Worm (Caenorhabditis elegans) whole organism, L2 larva: ENCODE results near the gene K09F6.7.

Source experiments
- Y55F3AM.14 ChIP-seq: fragments of 200-800 bp; sonication (Bioruptor generic); optimal IDR thresholded peaks from 2 replicates; lab custom pipeline; 2018; ENCODE audit warnings: mild to moderate bottlenecking, missing genetic modification characterization, missing compliant biosample characterization
- egl-27 ChIP-seq: sonication (generic microtip); optimal IDR thresholded peaks from 3 replicates; lab custom pipeline; 2017; ENCODE audit warnings: missing biosample characterization, missing genetic modification reagents, missing genetic modification characterization
- lin-39 ChIP-seq: fragments of 150-350 bp; optimal IDR thresholded peaks from 2 replicates; lab custom pipeline; 2014; ENCODE audit warnings: missing biosample characterization, missing genetic modification reagents, missing genetic modification characterization
- nhr-12 ChIP-seq: fragments of 150-350 bp; optimal IDR thresholded peaks from 2 replicates; lab custom pipeline; 2014; ENCODE audit warnings: missing biosample characterization, missing genetic modification characterization
- nhr-237 ChIP-seq: fragments of 150-350 bp; optimal IDR thresholded peaks from 2 replicates; lab custom pipeline; 2014; ENCODE audit warnings: missing biosample characterization, missing genetic modification characterization
- nhr-77 ChIP-seq: fragments of 150-350 bp; optimal IDR thresholded peaks from 2 replicates; lab custom pipeline; 2014; ENCODE audit warnings: missing biosample characterization, missing genetic modification characterization
- ztf-1 ChIP-seq: fragments of 200-800 bp; sonication (Bioruptor generic); conservative IDR thresholded peaks from 2 replicates; pipeline ENCODE4 v1.3.6; 2022; ENCODE audit warnings: missing genetic modification characterization, missing compliant biosample characterization

- TF ChIP-seq nhr-237 (tag; lab: Kevin White, UChicago): no peak
- no peak for TF ChIP-seq nhr-12 (tag; lab: Kevin White, UChicago)
- TF ChIP-seq egl-27: no peak
- TF ChIP-seq nhr-77 (tag; lab: Kevin White, UChicago): no peak
- no peak for TF ChIP-seq lin-39
- no peak for TF ChIP-seq ztf-1
- no peak for TF ChIP-seq Y55F3AM.14 (GFP tag; lab: Kevin White, UChicago)
Observed at ce11 chrII:2320097-2320496, 28.2 kb upstream of the K09F6.7 start, which contains the start of gene ZK1240.3.
